Worm (Caenorhabditis elegans): Measurements from ENCODE around the gene ZK675.4.

Gene ZK675.4

DNA sequence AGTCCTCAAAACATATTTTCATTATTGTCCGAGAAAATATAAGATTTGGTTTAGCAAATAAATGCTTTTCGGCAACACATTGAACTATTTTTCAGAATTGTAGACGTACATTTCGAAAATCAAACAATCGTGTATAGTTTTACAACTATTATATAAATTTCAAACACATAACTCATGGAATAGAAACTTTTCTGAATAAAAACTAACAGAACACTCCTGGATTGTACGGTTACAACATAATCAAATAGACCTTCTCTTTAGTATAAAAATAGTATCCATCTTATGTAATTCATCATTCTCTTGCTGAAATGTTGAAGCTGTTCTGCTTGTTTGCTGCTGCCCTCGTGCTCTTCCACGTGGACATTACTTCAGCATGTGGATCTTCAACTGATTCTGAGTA lies at the start of gene ZK675.4:
Gene ZK675.4, plus strand, starts transcription at position 301 of the 400 bp plus-strand sequence.
- TF ChIP-seq pag-3 (tag; optimal IDR thresholded peaks at IDR 0.05; ENCODE audit: borderline replicate concordance, insufficient read depth) (no peak), sptf-1 (tag; optimal IDR thresholded peaks at IDR 0.05) (no peak), ces-1 (GFP tag; optimal IDR thresholded peaks at IDR 0.05) (no peak), nhr-12 (tag; optimal IDR thresholded peaks at IDR 0.05) (no peak), lsy-2 (tag; optimal IDR thresholded peaks at IDR 0.05) (no peak), lin-35 (GFP tag; optimal IDR thresholded peaks at IDR 0.05) (no peak), mef-2 (tag; optimal IDR thresholded peaks at IDR 0.05) (no peak), alr-1 (tag; optimal IDR thresholded peaks at IDR 0.05; ENCODE audit: borderline replicate concordance) (no peak), ceh-88 (GFP tag; IDR thresholded peaks at IDR 0.05) (no peak), swsn-7 (tag; optimal IDR thresholded peaks at IDR 0.05) (no peak), ceh-90 (tag; optimal IDR thresholded peaks at IDR 0.05) (no peak), tlp-1 (tag; optimal IDR thresholded peaks at IDR 0.05) (no peak), ztf-11 (tag; optimal IDR thresholded peaks at IDR 0.05) (no peak)

DNA sequence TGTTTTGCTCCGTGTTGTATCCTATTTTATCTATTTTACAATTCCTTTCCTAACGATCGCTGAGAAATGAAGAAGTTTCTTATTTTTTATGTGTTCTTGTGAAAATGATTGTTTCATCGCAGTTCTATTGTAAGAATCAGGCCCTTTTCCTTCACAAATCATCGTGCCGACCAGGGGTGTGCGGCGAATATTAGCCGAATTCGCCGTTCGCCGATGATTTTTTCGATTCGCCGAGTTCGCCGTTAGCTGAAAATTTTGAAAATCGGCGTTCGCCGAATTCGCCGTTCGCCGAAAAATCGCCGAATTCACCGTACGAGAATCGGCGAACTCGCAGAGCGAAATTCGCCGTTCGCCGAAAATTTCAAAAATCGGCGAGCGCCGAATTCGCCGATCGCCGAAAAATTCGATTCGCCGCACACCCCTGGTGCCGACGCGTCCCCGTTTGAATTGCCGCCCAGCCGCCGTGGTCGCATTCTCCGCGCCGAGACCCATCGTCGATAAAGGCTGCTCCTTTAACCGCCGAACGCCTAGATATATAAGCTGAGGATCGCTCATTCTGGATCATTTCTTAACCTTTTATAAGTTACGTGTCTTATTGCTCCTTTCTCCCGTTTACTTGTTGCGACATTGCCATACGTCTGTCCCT lies 47.5 kb upstream of the ZK675.4 start:
- TF ChIP-seq ceh-90 (tag; optimal IDR thresholded peaks at IDR 0.05): no peak
- TF ChIP-seq ceh-63 (GFP tag; optimal IDR thresholded peaks at IDR 0.05): no peak
- peak in 1 of 2 experiments; percentile 23 for TF ChIP-seq efl-1 (optimal IDR thresholded peaks at IDR 0.05)
- peak; percentile 54 to 89 for TF ChIP-seq efl-1 (GFP tag; optimal IDR thresholded peaks at IDR 0.05 in 1 of 2)
- TF ChIP-seq lin-15B (tag; optimal IDR thresholded peaks at IDR 0.05): peak; percentile 19

DNA sequence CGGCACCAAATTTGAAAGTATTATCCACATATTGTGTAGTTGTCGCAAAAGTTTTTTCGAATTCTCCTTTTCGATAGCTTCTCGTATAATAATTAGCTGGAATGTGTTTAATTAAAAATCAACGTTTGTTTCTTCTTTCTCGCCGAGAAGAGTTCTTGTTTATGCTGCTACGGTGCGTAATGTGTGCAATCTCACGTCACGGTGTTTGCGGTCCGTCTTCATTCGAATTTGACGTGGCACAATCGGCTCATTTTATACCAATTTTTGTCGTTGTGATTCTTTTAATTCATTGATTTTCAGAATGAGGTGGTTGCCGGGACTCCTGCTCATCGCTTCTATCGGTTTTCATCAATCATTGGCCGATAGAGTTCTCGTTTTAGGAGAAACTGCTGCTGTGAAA lies 46.9 kb upstream of the ZK675.4 start, which contains the start of gene ostb-1:
Gene ostb-1, plus strand, starts transcription at position 301 of the 400 bp plus-strand sequence.
- TF ChIP-seq nhr-90 (tag; optimal IDR thresholded peaks at IDR 0.05; ENCODE audit: poor library complexity): no peak
- no peak for TF ChIP-seq efl-3 (GFP tag; optimal IDR thresholded peaks at IDR 0.05)
- TF ChIP-seq pax-3 (tag; optimal IDR thresholded peaks at IDR 0.05): no peak
- no peak for TF ChIP-seq nhr-19 (GFP tag; conservative IDR thresholded peaks at IDR 0.05)
- peak; percentile 46 to 66 for TF ChIP-seq lin-35 (GFP tag; optimal IDR thresholded peaks at IDR 0.05)
- TF ChIP-seq lin-15B (tag; optimal IDR thresholded peaks at IDR 0.05): no peak
- no peak for TF ChIP-seq dsc-1 (tag; optimal IDR thresholded peaks at IDR 0.05)
- peak; percentile 34 to 49 for TF ChIP-seq efl-1 (optimal IDR thresholded peaks at IDR 0.05)
- TF ChIP-seq efl-1 (GFP tag; optimal IDR thresholded peaks at IDR 0.05 in 1 of 2): peak; percentile 58 to 93
- no peak for TF ChIP-seq ama-1 (optimal IDR thresholded peaks at IDR 0.05)
- TF ChIP-seq zip-4 (GFP tag; optimal IDR thresholded peaks at IDR 0.05): no peak
- TF ChIP-seq vab-15 (tag; optimal IDR thresholded peaks at IDR 0.05): peak; percentile 4
- TF ChIP-seq C04F5.9 (tag; optimal IDR thresholded peaks at IDR 0.05): no peak
- TF ChIP-seq rnt-1 (tag; optimal IDR thresholded peaks at IDR 0.05): peak; percentile 20
- TF ChIP-seq nhr-47 (tag; optimal IDR thresholded peaks at IDR 0.05): no peak
- TF ChIP-seq unc-130 (tag; optimal IDR thresholded peaks at IDR 0.05): peak; percentile 9
- TF ChIP-seq nhr-28 (tag; optimal IDR thresholded peaks at IDR 0.05): no peak
- TF ChIP-seq swsn-7 (tag; optimal IDR thresholded peaks at IDR 0.05): peak; percentile 2
- TF ChIP-seq blmp-1 (tag; optimal IDR thresholded peaks at IDR 0.05): peak; percentile 27
- peak; percentile 32 to 55 (median 55) for TF ChIP-seq dpl-1 (GFP tag; optimal IDR thresholded peaks at IDR 0.05)
- no peak for TF ChIP-seq elt-3 (tag; optimal IDR thresholded peaks at IDR 0.05)
- TF ChIP-seq pqm-1 (tag; optimal IDR thresholded peaks at IDR 0.05): no peak
- no peak for TF ChIP-seq lir-3 (tag; optimal IDR thresholded peaks at IDR 0.05; ENCODE audit: poor library complexity)
- no peak for TF ChIP-seq unc-30 (tag; optimal IDR thresholded peaks at IDR 0.05)
- peak; percentile 58 for TF ChIP-seq mep-1 (tag; optimal IDR thresholded peaks at IDR 0.05)
- peak; percentile 61 to 85 for TF ChIP-seq lsy-2 (tag; optimal IDR thresholded peaks at IDR 0.05)
- no peak for TF ChIP-seq fkh-4 (tag; optimal IDR thresholded peaks at IDR 0.05; ENCODE audit: borderline replicate concordance)
- peak; percentile 49 for TF ChIP-seq xbp-1 (tag; optimal IDR thresholded peaks at IDR 0.05)
- peak in 1 of 3 experiments; percentile 7 for TF ChIP-seq ceh-82 (tag; optimal IDR thresholded peaks at IDR 0.05)
- TF ChIP-seq unc-62 (GFP tag; optimal IDR thresholded peaks at IDR 0.05): no peak
- no peak for TF ChIP-seq ceh-8 (GFP tag; optimal IDR thresholded peaks at IDR 0.05)
- TF ChIP-seq elt-2 (tag; optimal IDR thresholded peaks at IDR 0.05): peak; percentile 4
- peak; percentile 85 for TF ChIP-seq F16B12.6 (tag; optimal IDR thresholded peaks at IDR 0.05)
- TF ChIP-seq sox-4 (tag; optimal IDR thresholded peaks at IDR 0.05): no peak
- TF ChIP-seq ets-5 (GFP tag; IDR thresholded peaks at IDR 0.05): no peak
- TF ChIP-seq lin-13 (GFP tag; optimal IDR thresholded peaks at IDR 0.05): no peak
- no peak for TF ChIP-seq mdl-1 (tag; optimal IDR thresholded peaks at IDR 0.05)

All from whole organism, L1 larva.